Worm (Caenorhabditis elegans): ENCODE measurements around the gene F32D8.5.

- no peak for TF ChIP-seq fkh-2 (tag; optimal IDR thresholded peaks at IDR 0.05)
- no peak for TF ChIP-seq ceh-9 (tag; optimal IDR thresholded peaks at IDR 0.05)
- TF ChIP-seq mdl-1 (tag; optimal IDR thresholded peaks at IDR 0.05) = no peak
- no peak for TF ChIP-seq aly-2 (tag; optimal IDR thresholded peaks at IDR 0.05)
- TF ChIP-seq pqm-1 (tag; optimal IDR thresholded peaks at IDR 0.05) = peak; percentile 95
- no peak for TF ChIP-seq elt-3 (tag; optimal IDR thresholded peaks at IDR 0.05)
- TF ChIP-seq nhr-76 (tag; optimal IDR thresholded peaks at IDR 0.05) = no peak
- TF ChIP-seq fkh-10 (GFP tag; optimal IDR thresholded peaks at IDR 0.05) = no peak
- TF ChIP-seq lin-15B (tag; optimal IDR thresholded peaks at IDR 0.05) = no peak
Measured at ce11 chrV:10877808-10878600, 16.6 kb upstream of the F32D8.5 start.

Data from whole organism, L3 larva.